Fruit fly (Drosophila melanogaster): ENCODE data around the gene CG11164.

The CG11164 gene

DNA sequence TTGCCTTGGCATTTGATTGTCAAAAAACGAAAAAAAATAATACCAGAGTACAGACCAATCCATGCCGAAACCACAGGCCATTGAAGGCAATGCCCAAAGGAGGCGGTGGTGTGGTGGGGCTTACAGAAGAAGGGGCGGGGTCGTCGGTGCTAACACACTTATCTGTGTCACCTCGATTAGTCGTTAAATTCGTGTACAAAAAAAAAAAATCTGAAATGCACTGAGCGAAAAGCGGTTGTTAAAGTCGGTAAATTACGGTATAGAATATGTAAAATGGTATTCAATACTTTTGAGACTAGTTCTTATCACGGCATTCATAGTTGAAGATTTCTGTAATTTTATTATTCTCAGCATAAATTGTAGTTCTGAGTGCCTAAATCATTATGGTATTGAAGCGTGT, 23.9 kb upstream of the CG11164 start (continued):
- peak; percentile 64 for TF ChIP-seq cyc (GFP tag; optimal IDR thresholded peaks at IDR 0.05)
- peak; percentile 78 for TF ChIP-seq topi (GFP tag; optimal IDR thresholded peaks at IDR 0.05)
- TF ChIP-seq CG11902 (GFP tag; optimal IDR thresholded peaks at IDR 0.05) = peak; percentile 44
- TF ChIP-seq CG6854 (GFP tag; optimal IDR thresholded peaks at IDR 0.05) = no peak
- TF ChIP-seq dac (GFP tag; optimal IDR thresholded peaks at IDR 0.05) = no peak
- peak; percentile 42 for TF ChIP-seq vri (GFP tag; optimal IDR thresholded peaks at IDR 0.05)
- peak; percentile 38 for TF ChIP-seq CG11762 (GFP tag; optimal IDR thresholded peaks at IDR 0.05; ENCODE audit: insufficient read depth)
- peak; percentile 36 for TF ChIP-seq Ets21C (GFP tag; optimal IDR thresholded peaks at IDR 0.05)
- TF ChIP-seq eg (GFP tag; IDR thresholded peaks at IDR 0.05) = peak; percentile 60; the same call in 2 of the 3 replicates
- TF ChIP-seq CG34406 (GFP tag; optimal IDR thresholded peaks at IDR 0.05) = peak; percentile 62
- peak; percentile 68 for TF ChIP-seq achi (GFP tag; optimal IDR thresholded peaks at IDR 0.05)
- peak; percentile 61 for TF ChIP-seq CG10669 (GFP tag; optimal IDR thresholded peaks at IDR 0.05)
- no peak for TF ChIP-seq Eip93F (GFP tag; optimal IDR thresholded peaks at IDR 0.05)
- TF ChIP-seq CG3919 (GFP tag; optimal IDR thresholded peaks at IDR 0.05) = peak; percentile 73
- peak; percentile 14 for TF ChIP-seq Ets96B (tag; optimal IDR thresholded peaks at IDR 0.05)
- 0 out of 2 replicates have a peak, but pooled peaks have one; percentile 33 for TF ChIP-seq CG11294 (GFP tag; IDR thresholded peaks at IDR 0.05)
- TF ChIP-seq salr (GFP tag; optimal IDR thresholded peaks at IDR 0.05) = peak in 1 of 2 experiments; percentile 38
- TF ChIP-seq CG4318 (GFP tag; optimal IDR thresholded peaks at IDR 0.05) = no peak
- TF ChIP-seq dsx (GFP tag; optimal IDR thresholded peaks at IDR 0.05; ENCODE audit: poor library complexity, severe bottlenecking) = no peak
- TF ChIP-seq CG9139 (GFP tag; optimal IDR thresholded peaks at IDR 0.05) = no peak
- peak; percentile 75 for TF ChIP-seq pdm3 (GFP tag; optimal IDR thresholded peaks at IDR 0.05)
- peak; percentile 24 for TF ChIP-seq net (GFP tag; optimal IDR thresholded peaks at IDR 0.05)
- no peak for TF ChIP-seq CG6276 (GFP tag; optimal IDR thresholded peaks at IDR 0.05)
- TF ChIP-seq Sox14 (GFP tag; optimal IDR thresholded peaks at IDR 0.05) = peak; percentile 47
- no peak for TF ChIP-seq Hr4 (GFP tag; optimal IDR thresholded peaks at IDR 0.05)
- no peak for TF ChIP-seq CG16779 (tag; optimal IDR thresholded peaks at IDR 0.05)
- TF ChIP-seq Sox15 (GFP tag; optimal IDR thresholded peaks at IDR 0.05) = peak; percentile 64
- TF ChIP-seq Sox102F (GFP tag; optimal IDR thresholded peaks at IDR 0.05) = peak; percentile 65
- no peak for TF ChIP-seq Lpt (GFP tag; optimal IDR thresholded peaks at IDR 0.05)
- TF ChIP-seq svp (GFP tag) = peak; percentile 69
- peak; percentile 19 for TF ChIP-seq spab (GFP tag; optimal IDR thresholded peaks at IDR 0.05)
- peak; percentile 65 for TF ChIP-seq CG7368 (GFP tag; optimal IDR thresholded peaks at IDR 0.05)
- TF ChIP-seq esn (GFP tag; optimal IDR thresholded peaks at IDR 0.05) = peak; percentile 77
- no peak for TF ChIP-seq Blimp-1 (GFP tag; optimal IDR thresholded peaks at IDR 0.05)
- peak; percentile 65 for TF ChIP-seq CG8632 (GFP tag; optimal IDR thresholded peaks at IDR 0.05)
- TF ChIP-seq CG1621 (tag; optimal IDR thresholded peaks at IDR 0.05) = peak; percentile 31
- TF ChIP-seq fkh (GFP tag; optimal IDR thresholded peaks at IDR 0.05) = no peak
- TF ChIP-seq CG31627 (GFP tag; optimal IDR thresholded peaks at IDR 0.05) = peak; percentile 71
- TF ChIP-seq CG8119 (GFP tag; IDR thresholded peaks at IDR 0.05) = peak; percentile 52; the same call in 2 of the 3 replicates
- TF ChIP-seq CG8319 (GFP tag; optimal IDR thresholded peaks at IDR 0.05) = peak; percentile 41

DNA sequence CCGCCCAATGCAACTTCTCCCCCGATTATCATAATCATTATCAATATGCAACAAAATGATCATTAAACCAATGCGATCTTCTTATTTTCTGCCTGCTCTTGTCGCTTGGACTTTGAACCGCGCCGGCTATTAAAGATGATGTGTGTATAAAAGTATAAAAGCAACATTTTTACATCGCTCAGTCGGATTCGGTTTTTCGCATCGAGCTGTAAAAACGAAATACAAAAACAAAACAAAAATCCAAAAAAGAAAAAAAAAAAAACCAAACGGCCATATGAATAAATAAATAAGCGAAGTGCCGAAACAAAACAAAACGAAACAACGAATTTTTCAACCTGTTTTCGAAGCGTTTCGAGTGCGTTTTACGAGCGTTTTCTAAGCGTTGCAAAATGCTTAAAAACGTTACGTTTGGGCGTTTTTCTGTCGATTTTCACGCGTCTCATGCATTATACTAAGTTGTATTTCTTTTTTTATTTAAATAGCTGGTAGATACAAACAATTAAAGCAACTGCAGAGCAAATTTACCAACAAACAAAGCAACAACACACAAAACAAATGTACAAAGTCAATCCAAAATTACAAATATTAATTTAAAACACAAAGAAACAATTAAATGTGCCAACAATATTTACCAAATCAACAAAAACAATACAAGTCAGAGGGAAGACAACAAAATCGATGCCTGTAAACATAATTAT, 23.0 kb upstream of the CG11164 start:
- TF ChIP-seq CG8319 (GFP tag; optimal IDR thresholded peaks at IDR 0.05) (peak; percentile 4), Blimp-1 (GFP tag; optimal IDR thresholded peaks at IDR 0.05) (no peak), CG16779 (tag; optimal IDR thresholded peaks at IDR 0.05) (peak; percentile 61), vri (GFP tag; optimal IDR thresholded peaks at IDR 0.05) (no peak), CG10669 (GFP tag; optimal IDR thresholded peaks at IDR 0.05) (no peak), fd59A (GFP tag; optimal IDR thresholded peaks at IDR 0.05) (no peak), CG32006 (GFP tag; optimal IDR thresholded peaks at IDR 0.05) (no peak), Ets21C (GFP tag; optimal IDR thresholded peaks at IDR 0.05) (no peak), Met (GFP tag; optimal IDR thresholded peaks at IDR 0.05) (peak; percentile 21), Eip75B (GFP tag; optimal IDR thresholded peaks at IDR 0.05) (peak; percentile 35), CG31627 (GFP tag; optimal IDR thresholded peaks at IDR 0.05) (no peak), Hr38 (GFP tag; optimal IDR thresholded peaks at IDR 0.05) (no peak), CG4318 (GFP tag; optimal IDR thresholded peaks at IDR 0.05) (no peak), topi (GFP tag; optimal IDR thresholded peaks at IDR 0.05) (peak; percentile 30), Sox15 (GFP tag; optimal IDR thresholded peaks at IDR 0.05) (no peak), CG6854 (GFP tag; optimal IDR thresholded peaks at IDR 0.05) (peak; percentile 81), dac (GFP tag; optimal IDR thresholded peaks at IDR 0.05) (no peak), OdsH (GFP tag; optimal IDR thresholded peaks at IDR 0.05) (no peak), esn (GFP tag; optimal IDR thresholded peaks at IDR 0.05) (no peak), spab (GFP tag; optimal IDR thresholded peaks at IDR 0.05) (peak; percentile 50), CG15336 (GFP tag; IDR thresholded peaks at IDR 0.05) (peak; percentile 38; the same call in 1 of the 2 replicates), Smox (GFP tag; optimal IDR thresholded peaks at IDR 0.05) (no peak), CG6163 (GFP tag; IDR thresholded peaks at IDR 0.05) (peak; percentile 49; the same call in 1 of the 3 replicates), svp (GFP tag) (peak; percentile 59)
